Fruit fly (Drosophila melanogaster) whole organism, embryonic: ENCODE data around the gene RpL7A.

Experiments
- Adf1 ChIP-seq: fragments of 200-800 bp; sonication (Bioruptor generic); IDR thresholded peaks from 2 replicates; pipeline ENCODE4 v1.3.6; 2022; ENCODE audit warnings: missing biosample characterization, missing genetic modification characterization
- CG10274 ChIP-seq: fragments of 200-800 bp; sonication (Bioruptor generic); optimal IDR thresholded peaks from 3 replicates; lab custom pipeline; 2017; ENCODE audit warnings: missing biosample characterization, mild to moderate bottlenecking, missing genetic modification characterization
- CG10654 ChIP-seq: fragments of 200-800 bp; sonication (Bioruptor generic); optimal IDR thresholded peaks from 2 replicates; lab custom pipeline; 2016; ENCODE audit warnings: missing biosample characterization, missing genetic modification characterization
- CG12155 ChIP-seq: fragments of 200-800 bp; sonication (Bioruptor generic); optimal IDR thresholded peaks from 3 replicates; lab custom pipeline; 2016; ENCODE audit warnings: missing biosample characterization, missing genetic modification characterization
- CG12219 ChIP-seq: fragments of 200-800 bp; sonication (Bioruptor generic); optimal IDR thresholded peaks from 3 replicates; lab custom pipeline; 2018; ENCODE audit warnings: missing biosample characterization, mild to moderate bottlenecking, missing genetic modification characterization
- CG12299 ChIP-seq: fragments of 200-800 bp; sonication (Bioruptor generic); optimal IDR thresholded peaks from 2 replicates; lab custom pipeline; 2018; ENCODE audit warnings: missing biosample characterization, mild to moderate bottlenecking, missing genetic modification characterization
- CG12744 ChIP-seq: fragments of 200-800 bp; sonication (Bioruptor generic); optimal IDR thresholded peaks from 2 replicates; lab custom pipeline; 2016; ENCODE audit warnings: missing biosample characterization, missing genetic modification characterization
- CG13424 ChIP-seq: fragments of 200-800 bp; sonication (Bioruptor generic); optimal IDR thresholded peaks from 2 replicates; lab custom pipeline; 2019; ENCODE audit warnings: missing biosample characterization, mild to moderate bottlenecking, missing genetic modification characterization, moderate library complexity
- CG14014 ChIP-seq: fragments of 200-800 bp; sonication (Bioruptor generic); IDR thresholded peaks from 2 replicates; pipeline ENCODE4 v1.3.6; 2022; ENCODE audit warnings: missing biosample characterization, missing genetic modification characterization
- CG14441 ChIP-seq: fragments of 200-800 bp; sonication (Bioruptor generic); IDR thresholded peaks from 2 replicates; pipeline ENCODE4 v1.3.6; 2022; ENCODE audit warnings: missing biosample characterization, missing genetic modification characterization
- CG14667 ChIP-seq: fragments of 200-800 bp; sonication (Bioruptor generic); IDR thresholded peaks from 2 replicates; pipeline ENCODE4 v1.3.6; 2022; ENCODE audit warnings: missing biosample characterization, missing genetic modification characterization
- CG14860 ChIP-seq: fragments of 200-800 bp; sonication (Bioruptor generic); IDR thresholded peaks from 3 replicates; pipeline ENCODE4 v1.3.6; 2022; ENCODE audit warnings: missing biosample characterization, missing genetic modification characterization; ENCODE audit not compliant: partially characterized antibody
- CG15514 ChIP-seq: fragments of 200-800 bp; sonication (Bioruptor generic); optimal IDR thresholded peaks from 3 replicates; lab custom pipeline; 2017; ENCODE audit warnings: missing biosample characterization, missing genetic modification characterization, mild to moderate bottlenecking, moderate library complexity, missing genetic modification reagents
- CG17186 ChIP-seq: fragments of 200-800 bp; sonication (Bioruptor generic); optimal IDR thresholded peaks from 3 replicates; lab custom pipeline; 2017; ENCODE audit warnings: missing biosample characterization, missing genetic modification reagents, missing genetic modification characterization
- CG17385 ChIP-seq: fragments of 200-800 bp; sonication (Bioruptor generic); optimal IDR thresholded peaks from 3 replicates; lab custom pipeline; 2018; ENCODE audit warnings: missing biosample characterization, mild to moderate bottlenecking, missing genetic modification characterization
- CG18476 ChIP-seq: fragments of 200-800 bp; sonication (Bioruptor generic); optimal IDR thresholded peaks from 2 replicates; lab custom pipeline; 2016; ENCODE audit warnings: missing biosample characterization, mild to moderate bottlenecking, missing genetic modification characterization
- CG4404 ChIP-seq: fragments of 200-800 bp; sonication (Bioruptor generic); IDR thresholded peaks from 2 replicates; pipeline ENCODE4 v1.3.6; 2022; ENCODE audit warnings: missing biosample characterization, missing genetic modification characterization
- CG4424 ChIP-seq: fragments of 200-800 bp; sonication (Bioruptor generic); optimal IDR thresholded peaks from 3 replicates; lab custom pipeline; 2016; ENCODE audit warnings: missing biosample characterization, missing genetic modification characterization
- CG6175 ChIP-seq: fragments of 200-800 bp; sonication (Bioruptor generic); IDR thresholded peaks from 3 replicates; pipeline ENCODE4 v1.3.6; 2022; ENCODE audit warnings: missing biosample characterization, missing genetic modification characterization
- CG7987 ChIP-seq: fragments of 200-800 bp; sonication (Bioruptor generic); optimal IDR thresholded peaks from 2 replicates; lab custom pipeline; 2018; ENCODE audit warnings: missing biosample characterization, mild to moderate bottlenecking, missing genetic modification characterization, moderate library complexity
- CG9215 ChIP-seq: fragments of 200-800 bp; sonication (Bioruptor generic); IDR thresholded peaks from 2 replicates; pipeline ENCODE4 v1.3.6; 2022; ENCODE audit warnings: missing biosample characterization, missing genetic modification characterization
- CG9609 ChIP-seq: fragments of 200-800 bp; sonication (Bioruptor generic); optimal IDR thresholded peaks from 3 replicates; lab custom pipeline; 2016; ENCODE audit warnings: missing biosample characterization, missing genetic modification characterization
- CG9817 ChIP-seq: fragments of 200-800 bp; sonication (Bioruptor generic); optimal IDR thresholded peaks from 2 replicates; lab custom pipeline; 2018; ENCODE audit warnings: missing biosample characterization, mild to moderate bottlenecking, missing genetic modification characterization, moderate library complexity
- Dip2 ChIP-seq: fragments of 200-800 bp; sonication (Bioruptor generic); IDR thresholded peaks from 2 replicates; pipeline ENCODE4 v1.3.6; 2022; ENCODE audit warnings: missing biosample characterization, missing genetic modification characterization
- H2.0 ChIP-seq: fragments of 200-800 bp; sonication (Bioruptor generic); IDR thresholded peaks from 2 replicates; pipeline ENCODE4 v1.3.6; 2022; ENCODE audit warnings: missing biosample characterization, missing genetic modification characterization
- Lpt ChIP-seq: fragments of >200 bp; optimal IDR thresholded peaks from 2 replicates; lab custom pipeline; 2018; ENCODE audit warnings: missing biosample characterization, missing genetic modification characterization
- MTF-1 ChIP-seq: fragments of 200-800 bp; sonication (Bioruptor generic); optimal IDR thresholded peaks from 2 replicates; lab custom pipeline; 2018; ENCODE audit warnings: missing biosample characterization, mild to moderate bottlenecking, missing genetic modification characterization, borderline replicate concordance
- PHDP ChIP-seq: fragments of 200-800 bp; sonication (Bioruptor generic); optimal IDR thresholded peaks from 3 replicates; lab custom pipeline; 2018; ENCODE audit warnings: missing biosample characterization, mild to moderate bottlenecking, missing genetic modification characterization, moderate library complexity
- Ssrp ChIP-seq: fragments of 200-800 bp; sonication (Bioruptor generic); optimal IDR thresholded peaks from 2 replicates; lab custom pipeline; 2018; ENCODE audit warnings: missing biosample characterization, mild to moderate bottlenecking, missing genetic modification characterization, moderate library complexity
- Stat92E ChIP-seq, 3 experiments: fragments of >200 bp in 2 of 3; fragments of 200-800 bp in 1 of 3; sonication (Bioruptor generic) in 1 of 3; optimal IDR thresholded peaks; 2 replicates each; lab custom pipeline; 2017 to 2019; ENCODE audit warnings: missing biosample characterization in 3 of 3, missing genetic modification characterization in 3 of 3, mild to moderate bottlenecking in 1 of 3, moderate library complexity in 1 of 3
- Tbp ChIP-seq: fragments of >200 bp; optimal IDR thresholded peaks from 2 replicates; lab custom pipeline; 2018; ENCODE audit warnings: missing biosample characterization, missing genetic modification characterization
- Trl ChIP-seq, 3 experiments: fragments of >200 bp in 2 of 3; fragments of 200-800 bp in 1 of 3; sonication (Bioruptor generic) in 1 of 3; optimal IDR thresholded peaks; 2 replicates in 1 of 3; 3 replicates in 2 of 3; lab custom pipeline; 2016 to 2017; ENCODE audit warnings: missing biosample characterization in 1 of 3, missing genetic modification characterization in 1 of 3
- Xbp1 ChIP-seq: fragments of 200-800 bp; sonication (Bioruptor generic); optimal IDR thresholded peaks from 3 replicates; lab custom pipeline; 2016; ENCODE audit warnings: missing biosample characterization, mild to moderate bottlenecking, missing genetic modification characterization
- al ChIP-seq: fragments of 200-800 bp; sonication (Bioruptor generic); IDR thresholded peaks from 2 replicates; pipeline ENCODE4 v1.3.6; 2022; ENCODE audit warnings: missing biosample characterization, missing genetic modification characterization
- bsh ChIP-seq, 2 experiments: fragments of 200-800 bp; sonication (Bioruptor generic); optimal IDR thresholded peaks; 2 replicates each; lab custom pipeline; 2017 to 2018; ENCODE audit warnings: mild to moderate bottlenecking in 2 of 2, missing biosample characterization in 2 of 2, missing genetic modification characterization in 2 of 2, moderate library complexity in 1 of 2
- cas ChIP-seq: fragments of 200-800 bp; sonication (Bioruptor generic); IDR thresholded peaks from 2 replicates; pipeline ENCODE4 v1.3.6; 2022; ENCODE audit warnings: missing biosample characterization, missing genetic modification characterization
- chinmo ChIP-seq: fragments of 200-800 bp; sonication (Bioruptor generic); IDR thresholded peaks from 4 replicates; pipeline ENCODE4 v1.3.6; 2022; ENCODE audit warnings: missing biosample characterization, missing genetic modification characterization; ENCODE audit not compliant: partially characterized antibody
- crc ChIP-seq: fragments of 200-800 bp; sonication (Bioruptor generic); optimal IDR thresholded peaks from 2 replicates; lab custom pipeline; 2016; ENCODE audit warnings: missing biosample characterization, missing genetic modification characterization
- crol ChIP-seq: fragments of 200-800 bp; sonication (Bioruptor generic); IDR thresholded peaks from 2 replicates; pipeline ENCODE4 v1.3.6; 2022; ENCODE audit warnings: missing biosample characterization, missing genetic modification characterization
- dmrt11E ChIP-seq: fragments of 200-800 bp; sonication (Bioruptor generic); optimal IDR thresholded peaks from 3 replicates; lab custom pipeline; 2018; ENCODE audit warnings: missing biosample characterization, mild to moderate bottlenecking, missing genetic modification characterization, moderate library complexity
- nerfin-1 ChIP-seq: fragments of 200-800 bp; sonication (Bioruptor generic); optimal IDR thresholded peaks from 3 replicates; lab custom pipeline; 2019; ENCODE audit warnings: missing biosample characterization, mild to moderate bottlenecking, missing genetic modification characterization, moderate library complexity
- nmo ChIP-seq: fragments of 200-800 bp; sonication (Bioruptor generic); optimal IDR thresholded peaks from 2 replicates; lab custom pipeline; 2018; ENCODE audit warnings: missing biosample characterization, mild to moderate bottlenecking, missing genetic modification characterization, moderate library complexity
- org-1 ChIP-seq: fragments of 200-800 bp; sonication (Bioruptor generic); optimal IDR thresholded peaks from 2 replicates; lab custom pipeline; 2017; ENCODE audit warnings: missing biosample characterization, missing genetic modification characterization
- ranshi ChIP-seq: fragments of 200-800 bp; sonication (Bioruptor generic); IDR thresholded peaks from 2 replicates; pipeline ENCODE4 v1.3.6; 2022; ENCODE audit warnings: missing biosample characterization, missing genetic modification characterization
- ro ChIP-seq: fragments of 200-800 bp; sonication (Bioruptor generic); IDR thresholded peaks from 2 replicates; pipeline ENCODE4 v1.3.6; 2022; ENCODE audit warnings: missing biosample characterization, missing genetic modification characterization
- sim ChIP-seq: fragments of 200-800 bp; sonication (Bioruptor generic); IDR thresholded peaks from 2 replicates; pipeline ENCODE4 v1.3.6; 2022; ENCODE audit warnings: missing biosample characterization, missing genetic modification characterization
- ssp ChIP-seq: fragments of 200-800 bp; sonication (Bioruptor generic); IDR thresholded peaks from 2 replicates; pipeline ENCODE4 v1.3.6; 2022; ENCODE audit warnings: missing biosample characterization, missing genetic modification characterization
- vnd ChIP-seq: fragments of 200-800 bp; sonication (Bioruptor generic); IDR thresholded peaks from 3 replicates; pipeline ENCODE4 v1.3.6; 2022; ENCODE audit warnings: missing biosample characterization, missing genetic modification characterization; ENCODE audit not compliant: partially characterized antibody
- zf30C ChIP-seq: fragments of 200-800 bp; sonication (Bioruptor generic); optimal IDR thresholded peaks from 3 replicates; lab custom pipeline; 2018; ENCODE audit warnings: missing biosample characterization, mild to moderate bottlenecking, missing genetic modification characterization

Gene RpL7A

DNA sequence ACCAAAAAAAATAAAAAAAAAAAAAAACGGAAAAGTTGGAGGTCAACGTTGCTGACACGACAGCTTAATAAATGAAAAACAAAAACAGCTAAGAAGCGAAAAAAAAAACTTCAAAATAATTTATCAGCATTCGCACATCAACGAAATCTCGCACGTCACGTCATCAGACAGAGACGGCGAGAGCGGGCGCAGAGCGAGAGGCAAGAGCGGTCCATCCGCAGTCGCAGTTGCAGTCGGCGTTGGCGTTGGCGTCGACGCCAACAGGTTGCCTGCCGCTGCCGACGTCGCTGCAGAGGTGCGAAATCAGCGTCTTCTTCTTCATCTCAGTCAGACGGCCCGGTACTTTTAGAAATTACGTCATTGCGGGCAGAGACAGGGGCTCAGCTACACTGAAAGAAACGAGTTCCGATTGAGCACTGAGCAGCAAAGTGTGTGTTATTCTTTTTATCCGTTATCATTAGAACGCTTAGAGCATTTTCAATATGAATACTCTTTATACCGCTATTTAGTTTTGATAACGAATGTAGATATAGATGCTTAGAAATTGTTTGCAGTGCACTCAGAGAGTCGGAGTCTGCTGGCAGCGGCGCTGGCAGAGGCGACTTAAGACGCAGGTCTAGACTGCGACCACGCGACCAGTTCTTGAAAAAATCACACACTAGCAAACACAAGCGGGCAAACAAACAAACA, 16.4 kb upstream of the RpL7A start (continued):
- TF ChIP-seq CG12299 (tag; lab: Kevin White, UChicago) (peak; percentile 88), org-1 (peak; percentile 93), MTF-1 (GFP tag; lab: Kevin White, UChicago) (peak; percentile 92), Dip2 (peak; percentile 68; the same call in 1 of the 2 replicates), al (GFP tag; lab: Robert Waterston, UW) (peak; percentile 95), Ssrp (tag; lab: Kevin White, UChicago) (peak; percentile 89), CG12155 (GFP tag; lab: Kevin White, UChicago) (peak; percentile 95), CG14441 (peak; percentile 96), CG14667 (GFP tag; lab: Robert Waterston, UW) (peak; percentile 94), H2.0 (GFP tag; lab: Robert Waterston, UW) (peak; percentile 96), CG12744 (GFP tag; lab: Kevin White, UChicago) (peak; percentile 97), CG7987 (GFP tag; lab: Kevin White, UChicago) (peak; percentile 90), dmrt11E (peak; percentile 88), CG18476 (peak; percentile 95), Stat92E (GFP tag; optimal IDR thresholded peaks at IDR 0.05; lab: Kevin White, UChicago) (peak in 1 of 3 experiments; percentile 66), CG15514 (peak; percentile 91), chinmo (peak; percentile 93), ssp (peak; percentile 83), CG9609 (GFP tag; lab: Kevin White, UChicago) (peak; percentile 93), PHDP (peak; percentile 91), ro (GFP tag; lab: Robert Waterston, UW) (peak; percentile 85), cas (GFP tag; lab: Robert Waterston, UW) (peak; percentile 93), ranshi (GFP tag; lab: Robert Waterston, UW) (peak; percentile 96), Tbp (GFP tag; lab: Kevin White, UChicago) (no peak), CG17186 (GFP tag; lab: Kevin White, UChicago) (peak; percentile 77), crc (GFP tag; lab: Kevin White, UChicago) (peak; percentile 90), CG14014 (peak; percentile 98), CG10654 (GFP tag; lab: Kevin White, UChicago) (peak; percentile 96), CG4404 (GFP tag; lab: Robert Waterston, UW) (peak; percentile 97), sim (GFP tag; lab: Robert Waterston, UW) (peak; percentile 90), bsh (GFP tag; optimal IDR thresholded peaks at IDR 0.05; lab: Kevin White, UChicago) (peak; percentile 96), nerfin-1 (tag; lab: Kevin White, UChicago) (peak; percentile 91), Lpt (GFP tag; lab: Kevin White, UChicago) (no peak), crol (GFP tag; lab: Robert Waterston, UW) (peak; percentile 57), CG12219 (peak; percentile 96), CG6175 (GFP tag; lab: Robert Waterston, UW) (peak; percentile 94), CG17385 (GFP tag; lab: Kevin White, UChicago) (peak; percentile 94), CG10274 (GFP tag; lab: Kevin White, UChicago) (peak; percentile 91), CG14860 (no peak), CG4424 (GFP tag; lab: Kevin White, UChicago) (peak; percentile 97), CG9817 (peak; percentile 94), nmo (GFP tag; lab: Kevin White, UChicago) (peak; percentile 93), Adf1 (GFP tag; lab: Robert Waterston, UW) (peak; percentile 99), Xbp1 (GFP tag; lab: Kevin White, UChicago) (peak; percentile 94), CG9215 (GFP tag; lab: Robert Waterston, UW) (peak; percentile 93), CG13424 (tag; lab: Kevin White, UChicago) (peak; percentile 93), vnd (no peak), zf30C (GFP tag; lab: Kevin White, UChicago) (peak; percentile 87), Trl (optimal IDR thresholded peaks at IDR 0.05; lab: Kevin White, UChicago) (no peak), Trl (GFP tag; optimal IDR thresholded peaks at IDR 0.05; lab: Kevin White, UChicago) (peak; percentile 95)
